Fruit fly (Drosophila melanogaster) whole organism, wandering third instar larva: ENCODE results near the gene Klp10A.

Experiments
- Abd-B ChIP-seq: fragments of >200 bp; optimal IDR thresholded peaks from 2 replicates; lab custom pipeline; 2017; ENCODE audit warnings: missing biosample characterization, missing genetic modification characterization
- CG32264 ChIP-seq: fragments of 200-800 bp; sonication (Bioruptor generic); optimal IDR thresholded peaks from 2 replicates; lab custom pipeline; 2016; ENCODE audit warnings: missing biosample characterization, missing genetic modification characterization
- CG9705 ChIP-seq: fragments of 200-800 bp; sonication (Bioruptor generic); optimal IDR thresholded peaks from 2 replicates; lab custom pipeline; 2018; ENCODE audit warnings: missing biosample characterization, mild to moderate bottlenecking, missing genetic modification characterization
- CrebA ChIP-seq: fragments of 200-800 bp; sonication (Bioruptor generic); optimal IDR thresholded peaks from 2 replicates; lab custom pipeline; 2016; ENCODE audit warnings: missing biosample characterization, mild to moderate bottlenecking, missing genetic modification characterization, borderline replicate concordance
- Dfd ChIP-seq: fragments of >200 bp; optimal IDR thresholded peaks from 2 replicates; lab custom pipeline; 2017; ENCODE audit warnings: missing biosample characterization, missing genetic modification characterization
- Dif ChIP-seq: fragments of 200-275, 200-300 bp; sonication (Bioruptor generic); optimal IDR thresholded peaks from 2 replicates; lab custom pipeline; 2018; ENCODE audit warnings: missing biosample characterization, missing genetic modification characterization; ENCODE audit not compliant: partially characterized antibody
- GATAd ChIP-seq: sonication (Bioruptor generic); optimal IDR thresholded peaks from 2 replicates; lab custom pipeline; 2016; ENCODE audit warnings: missing biosample characterization, missing genetic modification characterization
- HLH106 ChIP-seq: fragments of 200-800 bp; optimal IDR thresholded peaks from 3 replicates; lab custom pipeline; 2019; ENCODE audit warnings: missing biosample characterization, mild to moderate bottlenecking, missing genetic modification characterization, moderate library complexity
- Hnf4 ChIP-seq: fragments of 200-800 bp; sonication (Bioruptor generic); optimal IDR thresholded peaks from 2 replicates; lab custom pipeline; 2016; ENCODE audit warnings: missing biosample characterization, mild to moderate bottlenecking, missing genetic modification characterization
- Hr83 ChIP-seq: fragments of 200-300 bp; sonication (Bioruptor generic); optimal IDR thresholded peaks from 2 replicates; lab custom pipeline; 2016; ENCODE audit warnings: missing biosample characterization, mild to moderate bottlenecking, missing genetic modification characterization, moderate library complexity; ENCODE audit not compliant: poor library complexity, severe bottlenecking
- Jra ChIP-seq: sonication (Bioruptor generic); optimal IDR thresholded peaks from 2 replicates; lab custom pipeline; 2016; ENCODE audit warnings: missing biosample characterization, missing genetic modification characterization
- Mio ChIP-seq: sonication (Bioruptor generic); optimal IDR thresholded peaks from 2 replicates; lab custom pipeline; 2016; ENCODE audit warnings: missing biosample characterization, missing genetic modification characterization
- Myc ChIP-seq: fragments of >200 bp; optimal IDR thresholded peaks from 2 replicates; lab custom pipeline; 2017
- N ChIP-seq: fragments of >200 bp; optimal IDR thresholded peaks from 2 replicates; lab custom pipeline; 2018; ENCODE audit warnings: missing biosample characterization, missing external identifiers, missing genetic modification characterization
- Rel ChIP-seq, 2 experiments: fragments of 200-800 bp; sonication (Bioruptor generic) in 1 of 2; optimal IDR thresholded peaks; 2 replicates in 1 of 2; 3 replicates in 1 of 2; lab custom pipeline; 2016 to 2019; ENCODE audit warnings: mild to moderate bottlenecking in 2 of 2, missing biosample characterization in 2 of 2, missing genetic modification characterization in 2 of 2, moderate library complexity in 1 of 2
- Sp1 ChIP-seq: fragments of 200-800 bp; sonication (Bioruptor generic); optimal IDR thresholded peaks from 3 replicates; lab custom pipeline; 2019; ENCODE audit warnings: missing biosample characterization, mild to moderate bottlenecking, missing genetic modification characterization, moderate library complexity
- br ChIP-seq: fragments of 200-800 bp; sonication (Bioruptor generic); optimal IDR thresholded peaks from 2 replicates; lab custom pipeline; 2016; ENCODE audit warnings: missing biosample characterization, missing genetic modification characterization
- brk ChIP-seq: fragments of 200-800 bp; sonication (Bioruptor generic); optimal IDR thresholded peaks from 2 replicates; lab custom pipeline; 2016; ENCODE audit warnings: missing biosample characterization, mild to moderate bottlenecking, missing genetic modification characterization
- dl ChIP-seq, 2 experiments: fragments of 175-275, 200-275 bp in 1 of 2; fragments of 200-275 bp in 1 of 2; sonication (Bioruptor generic); optimal IDR thresholded peaks; lab custom pipeline; 2018; ENCODE audit warnings: mild to moderate bottlenecking in 2 of 2, missing biosample characterization in 2 of 2, missing genetic modification characterization in 2 of 2, moderate library complexity in 2 of 2; ENCODE audit not compliant: partially characterized antibody in 2 of 2, insufficient read depth in 1 of 2
- dsf ChIP-seq: sonication (Bioruptor generic); optimal IDR thresholded peaks from 2 replicates; lab custom pipeline; 2016; ENCODE audit warnings: missing biosample characterization, missing genetic modification characterization, borderline replicate concordance
- ey ChIP-seq: fragments of 200-800 bp; sonication (Bioruptor generic); optimal IDR thresholded peaks from 2 replicates; lab custom pipeline; 2016; ENCODE audit warnings: missing biosample characterization, missing genetic modification characterization
- foxo ChIP-seq, 2 experiments: fragments of 200-800 bp; sonication (Bioruptor generic); optimal IDR thresholded peaks; 2 replicates in 1 of 2; 3 replicates in 1 of 2; lab custom pipeline; 2016 to 2017; ENCODE audit warnings: missing biosample characterization in 2 of 2, missing genetic modification characterization in 2 of 2
- fru ChIP-seq: fragments of 200-800 bp; sonication (Bioruptor generic); optimal IDR thresholded peaks from 3 replicates; lab custom pipeline; 2016; ENCODE audit warnings: missing biosample characterization, mild to moderate bottlenecking, missing genetic modification characterization
- h ChIP-seq: fragments of 200-800 bp; sonication (Bioruptor generic); optimal IDR thresholded peaks from 3 replicates; lab custom pipeline; 2016; ENCODE audit warnings: missing biosample characterization, mild to moderate bottlenecking, missing genetic modification characterization
- lola ChIP-seq: fragments of >200 bp; optimal IDR thresholded peaks from 2 replicates; lab custom pipeline; 2017; ENCODE audit warnings: missing biosample characterization, missing genetic modification characterization
- rgr ChIP-seq: fragments of 200-800 bp; sonication (Bioruptor generic); optimal IDR thresholded peaks from 3 replicates; lab custom pipeline; 2016; ENCODE audit warnings: missing biosample characterization, mild to moderate bottlenecking, missing genetic modification characterization
- sage ChIP-seq: fragments of 200-800 bp; sonication (Bioruptor generic); optimal IDR thresholded peaks from 2 replicates; lab custom pipeline; 2016; ENCODE audit warnings: missing biosample characterization, mild to moderate bottlenecking, missing genetic modification characterization
- tai ChIP-seq: sonication (Bioruptor generic); optimal IDR thresholded peaks from 2 replicates; lab custom pipeline; 2016; ENCODE audit warnings: missing biosample characterization, missing genetic modification characterization
- usp ChIP-seq: fragments of >200 bp; optimal IDR thresholded peaks from 2 replicates; lab custom pipeline; 2017; ENCODE audit warnings: missing biosample characterization, missing genetic modification characterization
- woc ChIP-seq: sonication (Bioruptor generic); optimal IDR thresholded peaks from 2 replicates; lab custom pipeline; 2016; ENCODE audit warnings: missing biosample characterization, mild to moderate bottlenecking, missing genetic modification characterization

Gene Klp10A

dm6 chrX:11136587-11137512, at the start of gene Klp10A:
Gene Klp10A, minus strand, starts transcription at chrX:11137118.
- TF ChIP-seq Myc (lab: Kevin White, UChicago): peak; percentile 25
- peak; percentile 36 for TF ChIP-seq fru
- peak; percentile 38 for TF ChIP-seq HLH106 (tag; lab: Kevin White, UChicago)
- TF ChIP-seq Mio (GFP tag; lab: Kevin White, UChicago): no peak
- peak; percentile 51 for TF ChIP-seq rgr
- TF ChIP-seq foxo (GFP tag; optimal IDR thresholded peaks at IDR 0.05; lab: Kevin White, UChicago): peak in 1 of 2 experiments; percentile 56
- TF ChIP-seq dl (GFP tag; optimal IDR thresholded peaks at IDR 0.05; lab: Kevin White, UChicago; ENCODE audit: insufficient read depth in 1 of 2, partially characterized antibody in 2 of 2): no peak
- TF ChIP-seq N (GFP tag; lab: Kevin White, UChicago): peak; percentile 28
- peak; percentile 21 for TF ChIP-seq br
- TF ChIP-seq brk (GFP tag; lab: Kevin White, UChicago): no peak
- no peak for TF ChIP-seq Rel (GFP tag; optimal IDR thresholded peaks at IDR 0.05; lab: Kevin White, UChicago)
- peak; percentile 22 for TF ChIP-seq Rel (tag; optimal IDR thresholded peaks at IDR 0.05; lab: Kevin White, UChicago)

dm6 chrX:11182631-11183030, 45.7 kb upstream of the Klp10A start, which contains the start of gene CG15200:
Gene CG15200, plus strand, starts transcription at chrX:11182931.
- TF ChIP-seq GATAd (GFP tag; lab: Kevin White, UChicago) (no peak), Hr83 (GFP tag; lab: Kevin White, UChicago) (no peak), dsf (GFP tag; lab: Kevin White, UChicago) (no peak), Sp1 (GFP tag; lab: Kevin White, UChicago) (no peak), CG9705 (GFP tag; lab: Kevin White, UChicago) (no peak), lola (no peak), Abd-B (GFP tag; lab: Kevin White, UChicago) (no peak), Myc (lab: Kevin White, UChicago) (no peak), br (no peak), sage (GFP tag; lab: Kevin White, UChicago) (no peak), usp (GFP tag; lab: Kevin White, UChicago) (no peak)
- TF ChIP-seq, all 38 proteins: peak for 0

- TF ChIP-seq Rel (GFP tag; optimal IDR thresholded peaks at IDR 0.05; lab: Kevin White, UChicago): no peak
- no peak for TF ChIP-seq Rel (tag; optimal IDR thresholded peaks at IDR 0.05; lab: Kevin White, UChicago)
- TF ChIP-seq Dfd (GFP tag; lab: Kevin White, UChicago): peak; percentile 74
- TF ChIP-seq, all 38 proteins: peak for 1
Measured at dm6 chrX:11176073-11176472, 39.2 kb upstream of the Klp10A start.

dm6 chrX:11170578-11170977, 33.7 kb upstream of the Klp10A start, which contains the start of gene CG1394:
Gene CG1394, minus strand, starts transcription at chrX:11170678.
- TF ChIP-seq woc (GFP tag; lab: Kevin White, UChicago) (no peak), Hnf4 (GFP tag; lab: Kevin White, UChicago) (no peak), N (GFP tag; lab: Kevin White, UChicago) (no peak), Jra (no peak), CrebA (GFP tag; lab: Kevin White, UChicago) (no peak), sage (GFP tag; lab: Kevin White, UChicago) (no peak), usp (GFP tag; lab: Kevin White, UChicago) (no peak), tai (no peak), rgr (no peak), dsf (GFP tag; lab: Kevin White, UChicago) (no peak), brk (GFP tag; lab: Kevin White, UChicago) (no peak), CG32264 (GFP tag; lab: Kevin White, UChicago) (no peak), Dif (no peak)

- TF ChIP-seq Hnf4 (GFP tag; lab: Kevin White, UChicago) (no peak), ey (GFP tag; lab: Kevin White, UChicago) (no peak), dl (GFP tag; optimal IDR thresholded peaks at IDR 0.05; lab: Kevin White, UChicago; ENCODE audit: insufficient read depth in 1 of 2, partially characterized antibody in 2 of 2) (no peak), usp (GFP tag; lab: Kevin White, UChicago) (no peak), rgr (no peak), brk (GFP tag; lab: Kevin White, UChicago) (no peak), tai (no peak), CrebA (GFP tag; lab: Kevin White, UChicago) (no peak), N (GFP tag; lab: Kevin White, UChicago) (no peak), sage (GFP tag; lab: Kevin White, UChicago) (no peak), Sp1 (GFP tag; lab: Kevin White, UChicago) (no peak), woc (GFP tag; lab: Kevin White, UChicago) (no peak), Dfd (GFP tag; lab: Kevin White, UChicago) (no peak), h (GFP tag; lab: Kevin White, UChicago) (no peak), CG32264 (GFP tag; lab: Kevin White, UChicago) (no peak)
Measured at dm6 chrX:11168958-11169357, 32.0 kb upstream of the Klp10A start, which contains the start of gene Antdh. Gene Antdh, minus strand, starts transcription at chrX:11169058.
